Fruit fly (Drosophila melanogaster): ENCODE measurements around the gene pnr.

Gene pnr

DNA sequence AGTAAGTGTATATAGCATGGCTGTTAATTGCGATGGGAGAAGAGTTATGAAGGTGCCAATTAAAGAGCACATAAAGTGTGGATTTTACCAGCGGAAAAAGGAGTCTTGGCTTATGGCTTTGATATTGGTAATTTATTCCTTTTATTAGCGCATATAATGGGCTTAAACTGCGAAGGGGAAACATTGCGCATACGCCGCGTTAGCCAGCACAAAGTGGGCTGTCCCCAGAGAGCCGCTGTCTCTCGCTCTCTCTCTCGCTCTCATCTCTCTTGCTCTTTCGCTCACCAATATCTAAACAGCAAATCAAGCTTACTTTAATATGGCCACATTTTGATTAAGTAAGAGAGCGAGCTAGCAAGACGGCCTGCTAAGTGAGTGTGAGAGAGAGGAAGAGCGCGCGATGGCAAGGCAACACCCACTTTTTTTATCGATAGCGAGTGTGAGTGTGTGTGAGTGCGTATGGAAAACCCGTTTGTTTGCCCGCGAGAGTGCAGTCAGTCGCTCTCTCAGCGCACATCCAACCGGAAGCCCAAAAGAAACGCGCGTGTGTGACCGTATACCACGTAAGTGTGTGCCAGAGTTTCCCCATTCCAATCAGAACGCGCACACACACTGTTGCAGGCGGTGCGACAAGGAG lies at the start of gene pnr:
Gene pnr, plus strand, starts transcription at position 493 of the 637 bp plus-strand sequence.
- TF ChIP-seq usp (GFP tag; optimal IDR thresholded peaks at IDR 0.05) (no peak), CG8478 (optimal IDR thresholded peaks at IDR 0.05) (peak; percentile 63), Dll (optimal IDR thresholded peaks at IDR 0.05) (peak; percentile 84), EcR (GFP tag; optimal IDR thresholded peaks at IDR 0.05) (no peak)

DNA sequence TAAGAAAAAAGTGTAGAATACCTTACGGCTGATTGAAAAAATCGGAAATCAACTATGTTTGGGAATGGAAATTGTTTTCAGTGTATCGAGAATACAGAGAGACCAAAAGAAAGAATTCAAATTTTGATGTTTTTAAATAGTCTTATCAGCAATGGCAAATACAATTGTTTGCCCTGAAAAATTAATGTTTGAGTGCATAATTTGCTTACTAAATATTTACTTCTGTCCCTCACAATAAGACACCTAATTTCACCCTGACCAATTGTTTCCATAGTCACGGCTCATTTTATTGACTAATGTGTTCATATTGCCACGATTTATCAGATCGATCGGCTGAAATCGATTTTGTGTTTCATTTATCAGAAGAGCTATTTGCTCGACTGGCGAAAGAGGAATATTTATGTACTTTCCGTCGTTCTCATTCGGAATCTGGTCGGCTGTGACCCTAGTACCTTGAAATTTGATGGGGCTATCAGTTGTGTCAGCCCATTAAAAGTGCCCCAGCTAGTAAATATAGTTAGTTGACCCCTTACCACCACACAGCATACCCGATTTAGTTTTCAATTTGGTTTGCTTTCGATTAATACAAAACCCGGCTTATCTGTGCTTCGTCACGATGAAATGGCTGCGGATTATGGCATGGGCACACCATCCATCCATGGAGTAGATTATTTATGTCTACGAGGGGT lies 42.2 kb upstream of the pnr start:
- TF ChIP-seq Dll (optimal IDR thresholded peaks at IDR 0.05): no peak
- TF ChIP-seq pan (optimal IDR thresholded peaks at IDR 0.05): no peak
- no peak for TF ChIP-seq usp (GFP tag; optimal IDR thresholded peaks at IDR 0.05)
- TF ChIP-seq CG8478 (optimal IDR thresholded peaks at IDR 0.05): no peak
- TF ChIP-seq psq (optimal IDR thresholded peaks at IDR 0.05): no peak
- TF ChIP-seq EcR (GFP tag; optimal IDR thresholded peaks at IDR 0.05): no peak

DNA sequence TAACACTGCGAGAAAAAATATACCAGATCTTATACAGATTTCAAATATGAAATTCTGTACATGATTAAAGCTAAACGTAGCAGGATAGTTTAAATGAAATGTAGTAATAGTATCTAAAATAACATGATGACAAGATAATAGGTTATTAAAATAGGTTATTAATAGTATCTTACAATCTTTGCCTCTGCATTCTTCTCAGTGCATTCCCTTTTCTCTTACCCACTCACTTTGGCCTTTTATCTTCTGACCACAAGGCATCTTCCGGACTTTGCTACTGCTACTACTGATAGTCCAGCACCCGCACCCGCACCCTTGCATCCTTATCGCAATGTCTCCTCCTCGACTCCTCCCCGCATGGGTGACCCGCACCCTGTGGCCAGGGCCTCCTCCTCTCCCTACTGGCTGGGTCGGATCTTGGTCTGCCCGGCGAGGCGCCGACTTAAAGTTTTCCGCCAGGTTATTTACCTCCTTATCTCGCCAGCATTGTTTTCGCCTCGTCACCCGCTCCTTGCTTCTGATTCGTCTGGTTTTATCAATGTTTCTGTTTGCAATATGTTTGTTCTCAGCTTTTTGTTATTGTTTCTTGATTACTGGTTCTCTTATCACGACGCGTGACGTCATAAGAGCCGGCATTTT lies 41.3 kb upstream of the pnr start:
- peak in 1 of 2 experiments; percentile 80 for TF ChIP-seq EcR (GFP tag; optimal IDR thresholded peaks at IDR 0.05)
- no peak for TF ChIP-seq pan (optimal IDR thresholded peaks at IDR 0.05)
- TF ChIP-seq Dll (optimal IDR thresholded peaks at IDR 0.05): no peak
- TF ChIP-seq CG8478 (optimal IDR thresholded peaks at IDR 0.05): no peak
- TF ChIP-seq psq (optimal IDR thresholded peaks at IDR 0.05): no peak

DNA sequence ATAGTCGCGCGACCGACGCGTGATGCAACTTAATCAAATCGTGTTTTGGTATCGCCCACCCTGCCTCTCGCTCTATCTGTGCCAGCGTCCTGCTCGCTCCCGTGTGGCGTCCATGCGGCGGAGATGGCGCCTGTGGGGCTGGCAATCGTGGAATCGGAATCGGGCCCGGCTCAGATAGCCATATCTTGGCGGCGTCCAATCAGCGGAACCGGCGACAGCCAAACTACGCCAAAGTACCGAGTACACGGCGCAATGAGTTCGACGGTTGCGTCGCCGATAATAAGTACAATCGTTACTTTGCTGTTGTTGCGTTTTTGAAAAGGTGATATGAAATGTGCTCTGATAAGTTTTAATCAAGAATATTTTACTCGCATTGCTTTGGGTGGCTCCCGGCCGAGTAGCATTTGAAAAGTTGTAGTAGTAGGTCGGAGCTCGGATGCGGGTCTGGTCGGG lies 40.1 kb upstream of the pnr start, which contains the start of gene srp:
Gene srp, plus strand, starts transcription at position 391 of the 453 bp plus-strand sequence.
- no peak for TF ChIP-seq pan (optimal IDR thresholded peaks at IDR 0.05)
- TF ChIP-seq Dll (optimal IDR thresholded peaks at IDR 0.05): no peak
- TF ChIP-seq EcR (GFP tag; optimal IDR thresholded peaks at IDR 0.05): no peak
- no peak for TF ChIP-seq CG8478 (optimal IDR thresholded peaks at IDR 0.05)
- no peak for TF ChIP-seq psq (optimal IDR thresholded peaks at IDR 0.05)
- TF ChIP-seq usp (GFP tag; optimal IDR thresholded peaks at IDR 0.05): no peak

DNA sequence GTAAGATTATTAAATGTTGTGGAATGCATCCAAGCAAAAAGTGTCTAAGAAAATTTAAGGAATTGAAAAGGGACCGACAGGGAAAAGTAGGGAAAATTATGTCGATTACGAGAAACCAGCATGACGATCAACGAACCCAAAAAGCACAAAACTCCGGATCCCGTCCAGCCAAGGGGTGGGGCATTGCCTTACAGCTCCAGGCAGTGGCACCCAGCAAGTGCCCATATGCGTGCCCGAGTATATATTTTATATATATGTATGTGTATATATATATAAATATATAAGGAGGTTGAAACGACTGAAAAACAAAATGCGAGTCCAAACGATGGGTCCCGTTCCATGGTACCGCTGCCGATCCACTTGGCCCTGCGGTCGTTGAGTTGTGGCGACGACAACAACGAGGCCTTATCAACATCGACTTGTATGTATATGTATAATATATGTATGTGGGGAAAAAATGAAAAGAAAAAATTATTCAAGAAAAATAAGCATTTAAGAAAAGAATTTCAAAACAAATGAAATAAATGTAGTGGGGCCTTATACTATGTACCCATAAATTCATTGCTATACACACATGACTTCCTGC lies 38.7 kb upstream of the pnr start:
- TF ChIP-seq pan (optimal IDR thresholded peaks at IDR 0.05) (no peak), CG8478 (optimal IDR thresholded peaks at IDR 0.05) (no peak), psq (optimal IDR thresholded peaks at IDR 0.05) (no peak), usp (GFP tag; optimal IDR thresholded peaks at IDR 0.05) (no peak), EcR (GFP tag; optimal IDR thresholded peaks at IDR 0.05) (no peak), Dll (optimal IDR thresholded peaks at IDR 0.05) (no peak)

DNA sequence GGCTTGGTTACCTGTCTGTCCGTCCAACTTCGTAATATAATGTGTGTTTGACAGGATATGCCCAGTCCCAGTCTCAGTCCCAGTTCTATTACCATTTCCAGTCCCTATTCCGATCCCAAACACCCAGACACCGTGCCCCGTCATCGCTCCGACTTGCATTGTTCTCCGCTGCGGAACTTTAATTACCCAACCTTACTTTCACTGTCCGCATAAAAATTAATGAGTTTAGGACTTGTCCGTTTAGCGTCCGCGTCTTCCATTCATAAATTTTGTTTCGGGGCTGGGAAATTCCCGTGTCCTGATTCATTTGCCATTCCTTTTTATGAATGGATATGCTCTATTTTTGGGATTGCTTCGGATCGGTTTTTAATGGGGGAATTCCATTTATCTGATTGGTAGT lies 37.5 kb upstream of the pnr start:
- no peak for TF ChIP-seq usp (GFP tag; optimal IDR thresholded peaks at IDR 0.05)
- no peak for TF ChIP-seq psq (optimal IDR thresholded peaks at IDR 0.05)
- TF ChIP-seq EcR (GFP tag; optimal IDR thresholded peaks at IDR 0.05): no peak
- TF ChIP-seq CG8478 (optimal IDR thresholded peaks at IDR 0.05): no peak
- no peak for TF ChIP-seq Dll (optimal IDR thresholded peaks at IDR 0.05)
- TF ChIP-seq pan (optimal IDR thresholded peaks at IDR 0.05): no peak

DNA sequence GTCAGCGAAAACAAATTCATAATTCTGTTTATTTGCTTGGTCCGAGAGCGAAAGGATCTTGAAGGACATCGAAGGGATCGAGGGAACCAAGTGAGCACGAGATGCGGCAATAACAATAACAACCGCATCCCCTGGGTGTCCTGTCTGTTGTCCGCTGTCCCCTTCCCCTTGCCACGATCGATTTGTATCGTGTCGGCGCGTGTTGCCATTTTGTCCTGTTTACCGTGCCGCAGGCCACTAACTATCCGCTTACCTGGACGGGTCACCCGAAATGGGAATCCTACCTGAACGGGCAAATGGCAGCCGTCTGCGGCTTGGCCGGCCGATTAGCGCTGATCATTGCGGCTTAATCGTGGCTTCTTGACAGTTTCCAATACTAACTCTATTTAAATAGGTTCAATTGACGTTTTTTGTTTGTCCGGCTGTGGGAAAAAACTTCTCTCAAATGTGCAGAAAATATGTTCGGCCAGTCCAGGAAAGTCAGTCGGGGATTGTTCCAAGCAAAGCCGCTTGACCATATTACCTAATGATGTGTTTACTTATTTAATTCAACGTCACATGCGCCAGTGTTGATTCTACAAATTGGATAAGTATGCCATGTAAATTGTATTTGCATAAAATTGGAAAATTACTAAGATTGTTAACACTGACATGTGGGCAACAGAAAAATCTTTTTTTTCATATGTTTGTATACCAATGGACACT lies 36.5 kb upstream of the pnr start:
- TF ChIP-seq psq (optimal IDR thresholded peaks at IDR 0.05) (no peak), pan (optimal IDR thresholded peaks at IDR 0.05) (no peak), usp (GFP tag; optimal IDR thresholded peaks at IDR 0.05) (no peak), Dll (optimal IDR thresholded peaks at IDR 0.05) (no peak), CG8478 (optimal IDR thresholded peaks at IDR 0.05) (no peak), EcR (GFP tag; optimal IDR thresholded peaks at IDR 0.05) (no peak)

DNA sequence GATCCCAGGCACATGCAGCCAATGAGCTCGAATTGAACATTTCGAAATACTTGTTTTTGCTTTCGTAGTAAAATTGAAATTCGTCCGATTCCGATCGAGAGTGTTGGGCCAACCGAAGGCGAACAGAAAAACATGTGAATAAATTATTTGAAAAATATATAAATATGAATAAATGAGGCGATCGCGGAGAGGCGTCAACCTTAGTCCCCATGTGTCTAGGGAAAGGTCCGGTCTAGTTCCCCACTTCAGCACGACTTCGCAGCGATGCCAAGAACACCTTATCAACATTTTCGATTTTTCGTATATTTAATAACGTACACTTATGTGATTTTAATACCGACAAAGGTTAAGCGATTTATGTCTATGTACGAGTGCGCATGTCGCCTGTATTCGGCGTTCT lies 34.3 kb upstream of the pnr start:
- TF ChIP-seq EcR (GFP tag; optimal IDR thresholded peaks at IDR 0.05) (no peak), psq (optimal IDR thresholded peaks at IDR 0.05) (no peak), usp (GFP tag; optimal IDR thresholded peaks at IDR 0.05) (no peak), CG8478 (optimal IDR thresholded peaks at IDR 0.05) (no peak), Dll (optimal IDR thresholded peaks at IDR 0.05) (no peak), pan (optimal IDR thresholded peaks at IDR 0.05) (no peak)

DNA sequence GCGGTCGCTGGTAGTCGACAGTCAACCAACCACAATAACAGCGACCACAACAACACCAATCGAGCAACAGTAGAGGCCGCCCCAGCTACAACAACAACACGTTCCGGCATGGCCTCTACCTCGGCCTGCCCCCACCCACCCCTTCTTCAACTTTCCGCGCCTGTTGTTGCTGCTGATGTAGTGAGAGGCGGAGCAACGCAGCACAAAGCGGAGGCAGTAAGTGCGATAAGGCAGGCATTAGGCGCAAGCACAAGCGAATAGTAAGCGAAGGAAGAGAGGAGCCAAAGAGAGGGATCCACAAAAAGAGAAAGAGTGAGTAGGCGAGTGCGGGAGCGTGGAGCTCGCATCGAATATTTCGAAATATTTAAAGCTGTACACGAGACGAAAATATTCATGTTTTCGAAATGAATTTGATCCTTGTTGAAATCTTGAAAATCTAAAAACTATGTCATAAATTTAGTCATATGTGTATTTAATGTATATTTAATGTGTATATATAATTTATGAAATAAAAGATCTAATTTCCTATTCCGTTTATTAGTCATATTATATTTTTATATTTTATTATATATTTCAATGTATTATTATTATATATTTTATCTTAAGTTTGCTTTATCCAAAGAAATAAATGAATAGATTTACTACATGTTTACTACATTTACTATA lies 32.6 kb upstream of the pnr start:
- TF ChIP-seq pan (optimal IDR thresholded peaks at IDR 0.05): no peak
- TF ChIP-seq usp (GFP tag; optimal IDR thresholded peaks at IDR 0.05): no peak
- TF ChIP-seq CG8478 (optimal IDR thresholded peaks at IDR 0.05): no peak
- no peak for TF ChIP-seq psq (optimal IDR thresholded peaks at IDR 0.05)
- no peak for TF ChIP-seq Dll (optimal IDR thresholded peaks at IDR 0.05)
- no peak for TF ChIP-seq EcR (GFP tag; optimal IDR thresholded peaks at IDR 0.05)

DNA sequence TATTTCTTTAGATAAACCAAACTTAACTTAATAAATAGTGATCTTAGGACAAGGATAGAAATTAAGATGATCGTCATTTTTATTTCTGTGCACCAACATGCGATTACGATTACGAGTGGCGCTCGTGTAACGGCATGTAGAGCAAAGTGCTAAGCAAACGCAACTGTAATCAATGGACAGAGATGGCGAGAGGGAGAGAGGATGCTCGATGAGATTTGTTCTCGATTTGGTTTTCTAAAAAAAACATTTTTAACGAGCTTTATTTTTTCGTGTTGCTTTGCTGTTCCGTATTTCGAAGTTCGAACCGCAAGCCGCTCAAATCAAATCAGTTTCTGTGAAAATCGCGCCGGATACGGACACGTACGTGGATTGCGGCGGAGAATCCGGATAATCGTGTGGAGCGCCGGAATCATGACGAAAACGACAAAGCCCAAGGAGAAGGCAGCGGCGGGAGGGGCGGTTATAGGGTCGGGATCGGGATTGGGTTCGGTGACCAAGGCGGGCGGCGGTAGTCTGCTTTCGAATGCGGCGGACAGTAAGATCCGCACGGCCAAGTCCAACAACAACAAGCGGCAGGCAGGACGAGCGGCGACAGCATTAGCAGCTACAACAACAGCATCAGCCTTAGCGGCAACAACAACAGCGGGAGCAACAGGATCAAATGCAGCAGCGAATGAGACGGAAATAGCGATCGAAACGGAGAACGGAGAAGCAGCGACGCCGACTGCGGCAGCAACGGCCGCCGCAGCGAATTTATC lies 31.9 kb upstream of the pnr start:
- TF ChIP-seq EcR (GFP tag; optimal IDR thresholded peaks at IDR 0.05) (no peak), pan (optimal IDR thresholded peaks at IDR 0.05) (no peak), usp (GFP tag; optimal IDR thresholded peaks at IDR 0.05) (no peak), Dll (optimal IDR thresholded peaks at IDR 0.05) (no peak), CG8478 (optimal IDR thresholded peaks at IDR 0.05) (no peak)

Measured in whole organism.